Fruit fly (Drosophila melanogaster) S2 (cell line): ENCODE data around the gene CG7728.

ENCODE experiments used
- CG8478 ChIP-seq: fragments of >200 bp; optimal IDR thresholded peaks from 2 replicates; lab custom pipeline; 2018
- CTCF ChIP-seq, 2 experiments: fragments of >200 bp; optimal IDR thresholded peaks; 2 replicates each; lab custom pipeline; 2018

DNA sequence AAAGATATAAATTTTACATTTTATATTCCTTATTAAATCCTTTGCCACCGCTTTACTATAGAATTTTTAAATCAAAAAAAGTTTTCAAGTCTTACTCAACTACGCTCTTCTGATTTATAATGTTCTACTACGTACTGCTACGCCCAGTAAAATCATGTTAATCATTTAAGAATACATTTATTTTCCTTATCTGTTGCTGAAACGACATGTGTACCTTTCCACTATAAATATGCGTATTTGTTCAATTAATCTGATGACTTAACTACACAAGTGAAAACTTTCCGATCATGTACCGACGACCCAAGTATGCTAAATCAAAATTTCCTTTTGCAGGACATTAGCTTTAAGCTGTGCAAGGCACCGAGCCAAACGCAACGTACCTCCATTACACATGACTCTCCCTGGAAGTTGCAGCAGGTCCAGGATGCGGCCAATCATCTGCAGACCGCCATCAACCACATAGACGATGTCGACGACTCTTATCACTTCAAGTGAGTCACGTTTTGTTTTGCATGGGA lies 36.1 kb downstream of the CG7728 start:
- TF ChIP-seq CTCF (optimal IDR thresholded peaks at IDR 0.05; lab: Kevin White, UChicago) (no peak), CG8478 (no peak)
